Worm (Caenorhabditis elegans): ENCODE data around the gene C04A11.1.

- TF ChIP-seq nhr-11 (tag; optimal IDR thresholded peaks at IDR 0.05): no peak
- no peak for TF ChIP-seq ceh-34 (tag; optimal IDR thresholded peaks at IDR 0.05)
- no peak for TF ChIP-seq pha-4 (tag; optimal IDR thresholded peaks at IDR 0.05)
- TF ChIP-seq ceh-31 (tag; optimal IDR thresholded peaks at IDR 0.05): peak; percentile 32
- TF ChIP-seq sox-4 (tag; optimal IDR thresholded peaks at IDR 0.05): no peak
- no peak for TF ChIP-seq lin-11 (tag; optimal IDR thresholded peaks at IDR 0.05)
- no peak for TF ChIP-seq pqm-1 (tag; optimal IDR thresholded peaks at IDR 0.05)
- no peak for TF ChIP-seq hlh-6 (tag; optimal IDR thresholded peaks at IDR 0.05)
- no peak for TF ChIP-seq fkh-10 (GFP tag; optimal IDR thresholded peaks at IDR 0.05)
- TF ChIP-seq dmd-4 (tag; optimal IDR thresholded peaks at IDR 0.05; ENCODE audit: borderline replicate concordance): no peak
- no peak for TF ChIP-seq ceh-6 (GFP tag; optimal IDR thresholded peaks at IDR 0.05)
- no peak for TF ChIP-seq ama-1 (optimal IDR thresholded peaks at IDR 0.05)
Observed at ce11 chrX:13632245-13632644, 28.1 kb upstream of the C04A11.1 start.

Data from whole organism, late embryonic.